Fruit fly (Drosophila melanogaster) whole organism, wandering third instar larva: ENCODE measurements around the gene Rhau.

Experiments used
- CG32264 ChIP-seq: fragments of 200-800 bp; sonication (Bioruptor generic); optimal IDR thresholded peaks from 2 replicates; lab custom pipeline; 2016; ENCODE audit warnings: missing biosample characterization, missing genetic modification characterization
- CG9705 ChIP-seq: fragments of 200-800 bp; sonication (Bioruptor generic); optimal IDR thresholded peaks from 2 replicates; lab custom pipeline; 2018; ENCODE audit warnings: missing biosample characterization, mild to moderate bottlenecking, missing genetic modification characterization
- CrebA ChIP-seq: fragments of 200-800 bp; sonication (Bioruptor generic); optimal IDR thresholded peaks from 2 replicates; lab custom pipeline; 2016; ENCODE audit warnings: missing biosample characterization, mild to moderate bottlenecking, missing genetic modification characterization, borderline replicate concordance
- Dfd ChIP-seq: fragments of >200 bp; optimal IDR thresholded peaks from 2 replicates; lab custom pipeline; 2017; ENCODE audit warnings: missing biosample characterization, missing genetic modification characterization
- Dif ChIP-seq: fragments of 200-275, 200-300 bp; sonication (Bioruptor generic); optimal IDR thresholded peaks from 2 replicates; lab custom pipeline; 2018; ENCODE audit warnings: missing biosample characterization, missing genetic modification characterization; ENCODE audit not compliant: partially characterized antibody
- HLH106 ChIP-seq: fragments of 200-800 bp; optimal IDR thresholded peaks from 3 replicates; lab custom pipeline; 2019; ENCODE audit warnings: missing biosample characterization, mild to moderate bottlenecking, missing genetic modification characterization, moderate library complexity
- Hnf4 ChIP-seq: fragments of 200-800 bp; sonication (Bioruptor generic); optimal IDR thresholded peaks from 2 replicates; lab custom pipeline; 2016; ENCODE audit warnings: missing biosample characterization, mild to moderate bottlenecking, missing genetic modification characterization
- Hr78 ChIP-seq: fragments of >200 bp; optimal IDR thresholded peaks from 2 replicates; lab custom pipeline; 2017; ENCODE audit warnings: missing biosample characterization, missing genetic modification characterization
- Hr83 ChIP-seq: fragments of 200-300 bp; sonication (Bioruptor generic); optimal IDR thresholded peaks from 2 replicates; lab custom pipeline; 2016; ENCODE audit warnings: missing biosample characterization, mild to moderate bottlenecking, missing genetic modification characterization, moderate library complexity; ENCODE audit not compliant: poor library complexity, severe bottlenecking
- Jra ChIP-seq: sonication (Bioruptor generic); optimal IDR thresholded peaks from 2 replicates; lab custom pipeline; 2016; ENCODE audit warnings: missing biosample characterization, missing genetic modification characterization
- Mio ChIP-seq: sonication (Bioruptor generic); optimal IDR thresholded peaks from 2 replicates; lab custom pipeline; 2016; ENCODE audit warnings: missing biosample characterization, missing genetic modification characterization
- Myc ChIP-seq: fragments of >200 bp; optimal IDR thresholded peaks from 2 replicates; lab custom pipeline; 2017
- N ChIP-seq: fragments of >200 bp; optimal IDR thresholded peaks from 2 replicates; lab custom pipeline; 2018; ENCODE audit warnings: missing biosample characterization, missing external identifiers, missing genetic modification characterization
- OdsH ChIP-seq: fragments of 200-800 bp; sonication (Bioruptor generic); optimal IDR thresholded peaks from 2 replicates; lab custom pipeline; 2016; ENCODE audit warnings: missing biosample characterization, mild to moderate bottlenecking, missing genetic modification characterization
- Rel ChIP-seq, 2 experiments: fragments of 200-800 bp; sonication (Bioruptor generic) in 1 of 2; optimal IDR thresholded peaks; 2 replicates in 1 of 2; 3 replicates in 1 of 2; lab custom pipeline; 2016 to 2019; ENCODE audit warnings: mild to moderate bottlenecking in 2 of 2, missing biosample characterization in 2 of 2, missing genetic modification characterization in 2 of 2, moderate library complexity in 1 of 2
- Vsx2 ChIP-seq: fragments of 200-300, 225-300 bp; sonication (Bioruptor generic); optimal IDR thresholded peaks from 2 replicates; lab custom pipeline; 2018; ENCODE audit warnings: missing biosample characterization, missing genetic modification characterization; ENCODE audit not compliant: partially characterized antibody
- br ChIP-seq: fragments of 200-800 bp; sonication (Bioruptor generic); optimal IDR thresholded peaks from 2 replicates; lab custom pipeline; 2016; ENCODE audit warnings: missing biosample characterization, missing genetic modification characterization
- brk ChIP-seq: fragments of 200-800 bp; sonication (Bioruptor generic); optimal IDR thresholded peaks from 2 replicates; lab custom pipeline; 2016; ENCODE audit warnings: missing biosample characterization, mild to moderate bottlenecking, missing genetic modification characterization
- dl ChIP-seq, 2 experiments: fragments of 175-275, 200-275 bp in 1 of 2; fragments of 200-275 bp in 1 of 2; sonication (Bioruptor generic); optimal IDR thresholded peaks; lab custom pipeline; 2018; ENCODE audit warnings: mild to moderate bottlenecking in 2 of 2, missing biosample characterization in 2 of 2, missing genetic modification characterization in 2 of 2, moderate library complexity in 2 of 2; ENCODE audit not compliant: partially characterized antibody in 2 of 2, insufficient read depth in 1 of 2
- ey ChIP-seq: fragments of 200-800 bp; sonication (Bioruptor generic); optimal IDR thresholded peaks from 2 replicates; lab custom pipeline; 2016; ENCODE audit warnings: missing biosample characterization, missing genetic modification characterization
- foxo ChIP-seq, 2 experiments: fragments of 200-800 bp; sonication (Bioruptor generic); optimal IDR thresholded peaks; 2 replicates in 1 of 2; 3 replicates in 1 of 2; lab custom pipeline; 2016 to 2017; ENCODE audit warnings: missing biosample characterization in 2 of 2, missing genetic modification characterization in 2 of 2
- fru ChIP-seq: fragments of 200-800 bp; sonication (Bioruptor generic); optimal IDR thresholded peaks from 3 replicates; lab custom pipeline; 2016; ENCODE audit warnings: missing biosample characterization, mild to moderate bottlenecking, missing genetic modification characterization
- h ChIP-seq: fragments of 200-800 bp; sonication (Bioruptor generic); optimal IDR thresholded peaks from 3 replicates; lab custom pipeline; 2016; ENCODE audit warnings: missing biosample characterization, mild to moderate bottlenecking, missing genetic modification characterization
- jim ChIP-seq: fragments of 175-275, 200-325 bp; sonication (Bioruptor generic); optimal IDR thresholded peaks from 2 replicates; lab custom pipeline; 2016; ENCODE audit warnings: missing biosample characterization, mild to moderate bottlenecking, missing genetic modification characterization
- lola ChIP-seq: fragments of >200 bp; optimal IDR thresholded peaks from 2 replicates; lab custom pipeline; 2017; ENCODE audit warnings: missing biosample characterization, missing genetic modification characterization
- pan ChIP-seq: fragments of >200 bp; optimal IDR thresholded peaks from 2 replicates; lab custom pipeline; 2017
- psq ChIP-seq: fragments of 200-800 bp; sonication (Bioruptor generic); optimal IDR thresholded peaks from 3 replicates; lab custom pipeline; 2017; ENCODE audit warnings: missing biosample characterization, mild to moderate bottlenecking, missing genetic modification characterization, moderate library complexity
- rgr ChIP-seq: fragments of 200-800 bp; sonication (Bioruptor generic); optimal IDR thresholded peaks from 3 replicates; lab custom pipeline; 2016; ENCODE audit warnings: missing biosample characterization, mild to moderate bottlenecking, missing genetic modification characterization
- sage ChIP-seq: fragments of 200-800 bp; sonication (Bioruptor generic); optimal IDR thresholded peaks from 2 replicates; lab custom pipeline; 2016; ENCODE audit warnings: missing biosample characterization, mild to moderate bottlenecking, missing genetic modification characterization
- sv ChIP-seq: fragments of 200-800 bp; sonication (Bioruptor generic); optimal IDR thresholded peaks from 3 replicates; lab custom pipeline; 2016; ENCODE audit warnings: missing biosample characterization, missing genetic modification characterization
- tai ChIP-seq: sonication (Bioruptor generic); optimal IDR thresholded peaks from 2 replicates; lab custom pipeline; 2016; ENCODE audit warnings: missing biosample characterization, missing genetic modification characterization
- usp ChIP-seq: fragments of >200 bp; optimal IDR thresholded peaks from 2 replicates; lab custom pipeline; 2017; ENCODE audit warnings: missing biosample characterization, missing genetic modification characterization
- woc ChIP-seq: sonication (Bioruptor generic); optimal IDR thresholded peaks from 2 replicates; lab custom pipeline; 2016; ENCODE audit warnings: missing biosample characterization, mild to moderate bottlenecking, missing genetic modification characterization

The Rhau gene

DNA sequence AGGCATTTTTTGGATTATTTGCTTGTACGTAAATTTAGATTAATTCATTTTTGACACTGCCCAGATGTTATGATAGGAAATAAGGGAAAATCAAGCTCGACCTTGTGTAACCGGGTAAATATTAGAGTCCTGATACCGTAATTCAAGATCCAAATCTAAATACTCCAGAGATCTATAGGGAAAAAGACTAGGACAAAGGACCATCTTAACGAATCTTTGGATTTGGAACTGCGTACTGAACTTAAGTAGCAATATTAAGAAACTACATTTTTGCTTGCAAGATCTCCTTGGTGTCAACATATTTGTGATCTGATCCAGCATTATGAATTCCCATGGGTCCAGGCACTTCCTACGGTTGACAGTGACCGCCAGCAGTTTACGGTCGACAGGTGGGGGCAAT lies 31.3 kb downstream of the Rhau start, which contains the start of gene CG9316:
TSS of gene CG9316 (minus strand) at position 101 of the 400 bp plus-strand sequence.
- TF ChIP-seq Rel (GFP tag; optimal IDR thresholded peaks at IDR 0.05; lab: Kevin White, UChicago) = no peak
- TF ChIP-seq Rel (tag; optimal IDR thresholded peaks at IDR 0.05; lab: Kevin White, UChicago) = no peak
- no peak for TF ChIP-seq N (GFP tag; lab: Kevin White, UChicago)
- no peak for TF ChIP-seq OdsH (GFP tag; lab: Kevin White, UChicago)
- no peak for TF ChIP-seq Vsx2 (GFP tag; lab: Kevin White, UChicago)
- no peak for TF ChIP-seq Hr83
- TF ChIP-seq Hnf4 (GFP tag; lab: Kevin White, UChicago) = no peak
- TF ChIP-seq CG9705 (GFP tag; lab: Kevin White, UChicago) = no peak

- TF ChIP-seq N (GFP tag; lab: Kevin White, UChicago) (no peak), Hr78 (GFP tag; lab: Kevin White, UChicago) (no peak), Rel (GFP tag; optimal IDR thresholded peaks at IDR 0.05; lab: Kevin White, UChicago) (no peak), Rel (tag; optimal IDR thresholded peaks at IDR 0.05; lab: Kevin White, UChicago) (no peak), sv (GFP tag; lab: Kevin White, UChicago) (no peak), jim (no peak), sage (GFP tag; lab: Kevin White, UChicago) (no peak), Mio (GFP tag; lab: Kevin White, UChicago) (no peak), psq (GFP tag; lab: Kevin White, UChicago) (no peak), HLH106 (no peak), ey (GFP tag; lab: Kevin White, UChicago) (no peak), usp (GFP tag; lab: Kevin White, UChicago) (no peak), OdsH (GFP tag; lab: Kevin White, UChicago) (no peak), dl (GFP tag; optimal IDR thresholded peaks at IDR 0.05; lab: Kevin White, UChicago; ENCODE audit: insufficient read depth in 1 of 2, partially characterized antibody in 2 of 2) (no peak), foxo (GFP tag; optimal IDR thresholded peaks at IDR 0.05; lab: Kevin White, UChicago) (no peak), pan (no peak), rgr (no peak), Hnf4 (GFP tag; lab: Kevin White, UChicago) (no peak), Jra (no peak), tai (GFP tag; lab: Kevin White, UChicago) (no peak), fru (GFP tag; lab: Kevin White, UChicago) (no peak)
- TF ChIP-seq, all 38 proteins: peak for 0
Observed at dm6 chr2L:20724024-20724423, 33.8 kb downstream of the Rhau start.

- TF ChIP-seq br (no peak), Hr83 (no peak), CG32264 (no peak), pan (no peak), lola (GFP tag; lab: Kevin White, UChicago) (no peak), ey (GFP tag; lab: Kevin White, UChicago) (no peak), Dfd (no peak), sv (GFP tag; lab: Kevin White, UChicago) (no peak), HLH106 (no peak), Myc (lab: Kevin White, UChicago) (no peak), CG9705 (GFP tag; lab: Kevin White, UChicago) (no peak)
Observed at dm6 chr2L:20721456-20721855, 36.3 kb downstream of the Rhau start.

DNA sequence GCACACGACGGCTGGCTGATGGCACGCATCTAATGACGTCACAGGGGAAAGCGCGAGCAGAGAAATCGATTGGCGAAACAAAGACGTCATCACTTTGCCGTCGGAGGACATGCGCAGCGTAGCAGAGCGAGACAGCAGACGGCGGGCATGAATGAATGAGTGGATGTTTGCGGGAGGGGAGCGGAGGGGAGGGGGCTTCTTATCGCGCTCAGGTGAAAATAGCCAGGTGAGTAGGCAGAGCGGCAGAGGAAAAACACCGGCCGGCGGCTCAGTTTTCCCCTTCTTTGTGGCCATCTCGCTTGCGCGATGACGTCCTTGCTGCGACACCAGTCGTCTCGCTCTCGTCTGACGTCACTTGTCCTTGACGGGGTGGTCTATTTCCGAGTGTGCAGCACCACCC lies 37.8 kb downstream of the Rhau start:
- TF ChIP-seq foxo (GFP tag; optimal IDR thresholded peaks at IDR 0.05; lab: Kevin White, UChicago) (no peak), CrebA (no peak), Myc (lab: Kevin White, UChicago) (no peak), ey (GFP tag; lab: Kevin White, UChicago) (no peak), OdsH (GFP tag; lab: Kevin White, UChicago) (no peak)

DNA sequence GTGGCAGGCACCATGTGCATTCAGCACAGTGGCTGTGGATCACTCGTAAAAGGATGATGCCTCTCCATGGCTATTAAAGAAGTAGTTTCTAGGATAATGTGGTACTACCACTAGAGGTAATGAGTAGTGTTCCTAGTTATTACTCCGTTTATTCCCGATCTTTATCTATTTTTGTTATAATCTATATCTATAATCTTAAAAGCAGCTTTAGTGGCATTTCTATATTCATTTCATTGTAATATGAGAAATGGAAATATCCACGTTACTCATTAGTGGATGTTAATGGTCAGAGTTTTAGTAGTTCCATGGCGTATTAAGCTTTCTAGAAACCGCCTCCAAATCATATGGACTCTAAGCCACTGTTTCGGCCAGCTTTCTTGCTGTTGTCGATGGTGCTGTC lies 41.1 kb downstream of the Rhau start:
- TF ChIP-seq Hr83 = no peak
- TF ChIP-seq CrebA = no peak
- TF ChIP-seq, all 38 proteins: peak for 0

DNA sequence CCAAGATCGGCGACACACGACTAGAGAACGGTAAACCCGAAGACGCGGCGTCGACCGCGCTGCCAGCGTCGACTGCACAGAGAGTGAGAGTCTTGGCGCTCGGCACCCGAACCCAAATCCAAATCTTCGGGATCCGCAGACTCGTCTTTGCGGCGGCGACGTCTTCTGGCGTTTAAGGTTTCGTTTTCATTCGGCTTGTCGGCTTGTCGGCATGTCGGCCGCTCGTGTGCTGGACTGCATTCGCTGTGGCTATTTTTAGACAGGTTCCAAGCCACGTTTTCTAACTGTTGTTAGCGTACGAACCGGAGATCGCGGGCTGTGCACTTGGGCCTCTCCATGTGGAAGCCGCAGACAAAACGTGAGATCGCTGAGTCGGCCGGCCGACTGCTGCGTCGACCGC lies 41.7 kb downstream of the Rhau start:
- TF ChIP-seq ey (GFP tag; lab: Kevin White, UChicago) (no peak), woc (GFP tag; lab: Kevin White, UChicago) (no peak), Dif (GFP tag; lab: Kevin White, UChicago) (no peak), fru (GFP tag; lab: Kevin White, UChicago) (peak; percentile 9), Myc (lab: Kevin White, UChicago) (no peak), foxo (GFP tag; optimal IDR thresholded peaks at IDR 0.05; lab: Kevin White, UChicago) (no peak), Vsx2 (GFP tag; lab: Kevin White, UChicago) (no peak), brk (GFP tag; lab: Kevin White, UChicago) (peak; percentile 19), CrebA (peak; percentile 49), rgr (peak; percentile 22), br (peak; percentile 30), psq (GFP tag; lab: Kevin White, UChicago) (no peak), usp (GFP tag; lab: Kevin White, UChicago) (no peak), Rel (GFP tag; optimal IDR thresholded peaks at IDR 0.05; lab: Kevin White, UChicago) (peak; percentile 43), Rel (tag; optimal IDR thresholded peaks at IDR 0.05; lab: Kevin White, UChicago) (no peak), sv (GFP tag; lab: Kevin White, UChicago) (no peak), h (GFP tag; lab: Kevin White, UChicago) (peak; percentile 61), lola (GFP tag; lab: Kevin White, UChicago) (no peak)
